Worm (Caenorhabditis elegans): ENCODE results near the gene sdz-20.

The sdz-20 gene

DNA sequence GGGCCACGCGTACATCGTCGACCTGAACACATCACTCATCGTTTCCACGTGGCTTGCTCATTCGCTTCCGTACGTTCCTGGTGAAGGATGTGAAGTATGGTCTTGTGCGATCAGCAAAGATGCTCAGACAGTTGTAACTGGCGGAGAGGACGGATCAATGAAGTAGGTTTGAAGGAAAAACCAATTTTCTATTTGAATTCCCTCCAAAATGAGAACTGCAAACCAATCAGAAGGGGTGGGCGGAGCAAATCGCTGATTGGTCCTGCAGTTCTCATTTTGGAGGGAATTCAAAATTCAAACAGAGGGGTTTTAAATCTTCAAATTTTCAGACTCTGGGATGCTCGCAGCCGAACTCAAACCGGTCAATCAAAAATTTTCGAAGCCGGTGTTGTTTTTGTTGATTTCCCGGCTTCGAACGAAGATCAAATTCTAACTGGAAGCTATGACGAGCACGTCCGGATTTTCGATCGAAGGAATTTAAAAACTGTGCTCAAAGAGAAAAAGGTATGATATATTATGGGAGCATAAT lies 16.4 kb upstream of the sdz-20 start:
- no peak for TF ChIP-seq dao-5 (tag; optimal IDR thresholded peaks at IDR 0.05)

DNA sequence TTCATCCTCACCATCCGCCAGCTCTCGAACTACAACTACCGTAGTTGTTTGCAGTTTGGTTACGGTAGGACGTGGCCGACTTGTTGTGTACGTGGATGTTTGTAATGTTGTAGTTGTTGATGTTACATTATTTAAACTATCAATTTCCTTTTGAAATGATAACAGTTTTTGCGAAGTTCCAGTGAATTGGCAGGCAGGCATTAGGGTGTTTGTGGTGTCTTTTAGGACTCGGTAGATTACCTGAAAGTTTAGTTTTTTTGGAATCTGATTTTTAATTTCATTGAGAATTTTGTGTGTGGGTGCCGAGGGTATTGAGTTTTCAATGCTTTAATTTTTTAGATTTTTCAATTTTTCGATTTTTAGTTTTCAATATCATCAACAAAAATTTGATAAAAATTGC lies 11.3 kb upstream of the sdz-20 start, which contains the start of gene F53A2.11:
TSS of gene F53A2.11 (minus strand) at position 101 of the 400 bp plus-strand sequence.
- TF ChIP-seq him-1 (tag; optimal IDR thresholded peaks at IDR 0.05), result no peak
- TF ChIP-seq W03F9.2 (tag; optimal IDR thresholded peaks at IDR 0.05), result no peak
- no peak for TF ChIP-seq dao-5 (tag; optimal IDR thresholded peaks at IDR 0.05)

DNA sequence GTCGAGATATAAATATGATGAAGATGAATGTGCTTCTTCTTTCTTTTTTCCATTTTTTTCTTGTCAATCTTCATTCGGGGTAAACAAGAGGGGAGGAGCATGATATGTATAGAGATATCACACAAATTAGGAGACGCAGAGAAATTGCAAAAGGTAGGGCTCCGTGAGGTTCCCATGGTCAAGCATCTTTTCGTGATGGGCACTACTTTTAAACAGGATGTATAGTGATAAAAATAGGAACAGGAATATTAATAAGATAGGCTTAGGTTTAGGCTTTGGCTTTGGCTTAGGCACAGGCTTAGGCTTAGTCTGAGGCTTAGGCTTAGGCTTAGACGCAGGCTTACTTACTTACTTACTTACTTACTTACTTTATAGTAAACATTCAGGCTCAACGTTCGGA lies 9.1 kb upstream of the sdz-20 start, which contains the start of gene F53A2.1:
TSS of gene F53A2.1 (minus strand) at position 101 of the 400 bp plus-strand sequence.
- no peak for TF ChIP-seq dao-5 (tag; optimal IDR thresholded peaks at IDR 0.05)
- no peak for TF ChIP-seq W03F9.2 (tag; optimal IDR thresholded peaks at IDR 0.05)
- no peak for TF ChIP-seq him-1 (tag; optimal IDR thresholded peaks at IDR 0.05)

DNA sequence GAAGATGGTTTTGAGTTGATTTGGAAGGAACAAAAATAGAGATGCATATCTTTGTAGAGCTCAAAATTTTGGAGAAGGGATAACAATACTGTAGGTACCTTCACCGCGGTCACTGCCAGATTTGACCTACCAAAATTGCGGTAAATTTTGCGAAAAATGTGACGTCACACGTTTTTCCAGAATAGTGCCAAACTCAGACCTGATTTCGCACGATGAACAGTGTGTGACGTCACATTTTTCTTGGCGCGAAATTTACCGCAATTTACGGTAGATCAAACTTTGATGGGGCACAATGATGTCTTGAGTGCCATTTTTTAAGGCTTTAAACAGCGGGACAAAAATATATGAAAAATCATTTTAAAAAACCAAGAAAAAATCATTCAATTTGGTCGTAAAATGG lies 4.9 kb upstream of the sdz-20 start:
- TF ChIP-seq him-1 (tag; optimal IDR thresholded peaks at IDR 0.05) (no peak), dao-5 (tag; optimal IDR thresholded peaks at IDR 0.05) (no peak), W03F9.2 (tag; optimal IDR thresholded peaks at IDR 0.05) (no peak)

DNA sequence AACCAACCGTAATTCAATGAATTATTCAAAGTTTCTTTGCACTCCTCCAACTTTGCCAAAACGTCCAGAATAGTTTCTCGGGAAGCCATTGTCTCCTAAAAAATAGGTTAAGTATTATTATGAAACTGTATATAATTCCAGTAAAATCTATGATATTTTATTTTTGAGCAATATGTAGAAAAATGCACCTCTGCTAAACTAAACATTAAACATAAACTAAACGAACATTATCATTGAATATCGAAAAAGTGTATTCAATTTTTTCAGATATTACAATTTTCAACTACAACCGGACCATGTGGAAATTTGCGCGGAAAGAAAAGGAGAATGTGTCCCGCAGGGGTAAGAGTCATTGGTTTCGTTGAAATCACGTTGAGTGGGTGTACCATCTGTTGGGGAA lies 5.8 kb downstream of the sdz-20 start, which contains the start of gene F53A2.3:
TSS of gene F53A2.3 (minus strand) at position 101 of the 400 bp plus-strand sequence.
- no peak for TF ChIP-seq W03F9.2 (tag; optimal IDR thresholded peaks at IDR 0.05)
- TF ChIP-seq him-1 (tag; optimal IDR thresholded peaks at IDR 0.05), result no peak
- TF ChIP-seq dao-5 (tag; optimal IDR thresholded peaks at IDR 0.05), result no peak

DNA sequence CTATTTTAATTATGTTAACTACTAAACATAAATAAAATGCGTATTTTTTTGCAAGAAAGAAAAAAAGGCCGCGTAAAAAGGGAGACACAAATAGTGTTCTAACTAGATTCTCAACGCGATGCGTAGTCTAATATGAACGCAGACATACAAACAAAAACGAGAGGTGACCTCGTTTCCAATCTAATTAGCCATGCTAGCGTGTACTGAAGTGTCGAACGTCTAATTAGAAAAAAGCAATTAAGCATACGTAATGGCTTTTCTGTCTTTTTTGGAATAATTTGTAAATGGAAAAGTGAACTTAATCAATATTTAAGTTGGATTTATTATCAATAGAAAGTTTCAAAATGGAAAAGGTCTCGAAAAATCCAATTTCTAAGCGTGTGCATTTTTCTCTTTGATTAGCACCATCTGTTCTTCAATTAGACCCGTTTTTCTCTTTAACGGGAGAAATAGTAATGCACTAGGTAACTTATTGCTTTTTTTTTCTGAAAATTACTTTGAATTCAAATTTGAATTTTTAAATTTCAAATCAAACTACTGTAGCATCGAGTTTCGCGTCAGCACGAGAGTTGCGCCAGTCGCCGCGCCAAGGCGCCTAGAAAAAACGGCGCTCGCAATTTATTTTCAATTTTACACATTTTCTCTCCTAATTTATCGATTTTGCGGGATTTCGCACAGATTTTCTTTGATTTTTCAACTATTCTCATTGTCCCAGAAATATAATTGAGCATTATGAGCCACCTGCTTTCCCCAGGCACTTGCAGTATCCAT lies 6.8 kb downstream of the sdz-20 start:
- TF ChIP-seq W03F9.2 (tag; optimal IDR thresholded peaks at IDR 0.05) (peak; percentile 25), him-1 (tag; optimal IDR thresholded peaks at IDR 0.05) (no peak)

DNA sequence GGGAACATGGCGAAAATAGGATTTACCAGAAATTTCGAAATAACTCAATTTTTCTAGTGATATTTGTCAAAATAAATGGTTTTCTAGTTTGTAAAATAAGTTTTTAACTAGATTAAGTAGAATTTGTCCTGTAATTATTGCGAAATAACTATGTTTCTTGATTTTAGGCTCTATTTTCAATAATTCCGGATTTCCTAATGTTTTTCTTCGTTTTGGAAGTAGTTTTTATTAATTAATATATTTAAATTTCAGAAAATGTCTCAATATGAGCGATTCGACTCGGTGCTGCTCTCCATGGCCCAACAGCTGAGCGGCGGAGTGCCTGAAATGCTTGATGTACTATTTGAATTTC lies 7.4 kb downstream of the sdz-20 start, which contains the start of gene nud-1:
TSS of gene nud-1 (plus strand) at position 253 of the 352 bp plus-strand sequence.
- TF ChIP-seq dao-5 (tag; optimal IDR thresholded peaks at IDR 0.05), result no peak
- TF ChIP-seq him-1 (tag; optimal IDR thresholded peaks at IDR 0.05), result no peak
- TF ChIP-seq W03F9.2 (tag; optimal IDR thresholded peaks at IDR 0.05), result no peak

DNA sequence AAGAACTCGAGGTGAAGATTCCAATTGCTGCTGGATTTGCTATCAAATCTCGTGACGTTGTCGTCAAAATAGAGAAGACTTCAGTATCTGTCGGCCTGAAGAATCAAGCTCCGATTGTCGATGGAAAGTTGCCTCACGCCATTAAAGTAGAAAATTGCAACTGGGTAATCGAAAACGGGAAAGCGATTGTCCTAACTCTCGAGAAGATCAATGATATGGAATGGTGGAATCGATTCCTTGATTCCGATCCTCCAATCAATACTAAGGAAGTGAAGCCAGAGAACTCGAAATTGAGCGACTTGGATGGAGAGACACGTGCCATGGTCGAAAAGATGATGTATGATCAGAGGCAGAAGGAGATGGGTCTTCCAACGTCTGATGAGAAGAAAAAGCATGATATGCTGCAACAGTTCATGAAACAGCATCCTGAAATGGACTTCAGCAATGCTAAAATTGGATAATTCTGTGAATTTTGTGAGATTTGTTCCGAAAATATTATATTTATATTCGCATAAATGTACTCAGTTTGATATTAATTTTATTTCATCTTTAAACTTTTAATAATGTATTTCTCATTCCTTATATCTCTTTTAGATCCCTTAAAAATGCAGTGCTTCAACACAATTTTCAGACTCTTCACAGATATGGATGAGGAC lies 8.4 kb downstream of the sdz-20 start, which contains the start of gene dro-1:
TSS of gene dro-1 (plus strand) at position 606 of the 656 bp plus-strand sequence.
- TF ChIP-seq dao-5 (tag; optimal IDR thresholded peaks at IDR 0.05) (no peak), him-1 (tag; optimal IDR thresholded peaks at IDR 0.05) (no peak), W03F9.2 (tag; optimal IDR thresholded peaks at IDR 0.05) (no peak)

DNA sequence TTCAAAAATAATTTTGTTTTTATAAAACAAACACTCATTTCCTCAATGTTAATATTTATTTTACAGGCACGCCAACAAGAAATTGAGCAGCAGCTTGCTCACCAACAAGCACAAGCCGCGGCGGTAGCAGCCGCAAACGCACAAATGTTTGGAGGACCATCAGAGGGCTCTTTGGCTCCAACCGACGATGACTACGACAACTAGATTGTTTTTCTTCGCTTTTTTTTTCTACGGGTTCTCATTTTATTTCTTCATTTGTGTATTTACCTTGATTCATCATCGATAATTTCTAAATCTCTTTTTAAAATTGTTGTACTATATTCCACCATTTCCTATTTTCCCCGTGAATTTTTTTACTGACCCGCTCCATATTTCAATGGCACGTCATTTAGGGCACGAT lies 9.3 kb downstream of the sdz-20 start, which contains the start of gene ife-1:
TSS of gene ife-1 (plus strand) at position 301 of the 400 bp plus-strand sequence.
- TF ChIP-seq dao-5 (tag; optimal IDR thresholded peaks at IDR 0.05) (no peak), W03F9.2 (tag; optimal IDR thresholded peaks at IDR 0.05) (no peak), him-1 (tag; optimal IDR thresholded peaks at IDR 0.05) (no peak)

DNA sequence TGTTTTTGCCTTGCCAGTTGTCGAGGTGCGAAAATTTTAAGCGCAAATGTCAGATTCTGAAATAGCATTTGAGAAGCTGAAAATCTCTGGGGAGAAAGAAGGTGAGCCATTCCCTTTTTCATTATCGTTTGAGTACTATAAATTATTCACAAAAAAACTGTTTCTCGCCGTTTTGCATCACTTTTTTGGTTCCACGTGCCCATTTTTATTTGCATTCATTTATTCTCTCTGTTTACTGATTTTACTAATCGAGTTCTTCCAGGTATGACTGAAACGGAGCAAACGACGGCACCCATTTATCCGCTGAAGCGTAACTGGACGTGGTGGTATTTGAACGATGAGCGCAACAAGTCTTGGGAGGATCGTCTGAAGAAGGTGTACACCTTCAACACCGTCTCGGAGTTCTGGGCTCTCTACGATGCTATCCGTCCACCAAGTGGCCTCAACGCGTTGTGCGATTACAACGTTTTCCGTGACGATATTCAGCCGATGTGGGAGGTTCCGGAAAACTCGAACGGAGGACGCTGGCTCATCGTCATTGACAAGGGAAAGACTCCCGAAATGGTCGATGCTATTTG lies 9.8 kb downstream of the sdz-20 start:
- no peak for TF ChIP-seq W03F9.2 (tag; optimal IDR thresholded peaks at IDR 0.05)
- no peak for TF ChIP-seq dao-5 (tag; optimal IDR thresholded peaks at IDR 0.05)
- TF ChIP-seq him-1 (tag; optimal IDR thresholded peaks at IDR 0.05), result no peak

DNA sequence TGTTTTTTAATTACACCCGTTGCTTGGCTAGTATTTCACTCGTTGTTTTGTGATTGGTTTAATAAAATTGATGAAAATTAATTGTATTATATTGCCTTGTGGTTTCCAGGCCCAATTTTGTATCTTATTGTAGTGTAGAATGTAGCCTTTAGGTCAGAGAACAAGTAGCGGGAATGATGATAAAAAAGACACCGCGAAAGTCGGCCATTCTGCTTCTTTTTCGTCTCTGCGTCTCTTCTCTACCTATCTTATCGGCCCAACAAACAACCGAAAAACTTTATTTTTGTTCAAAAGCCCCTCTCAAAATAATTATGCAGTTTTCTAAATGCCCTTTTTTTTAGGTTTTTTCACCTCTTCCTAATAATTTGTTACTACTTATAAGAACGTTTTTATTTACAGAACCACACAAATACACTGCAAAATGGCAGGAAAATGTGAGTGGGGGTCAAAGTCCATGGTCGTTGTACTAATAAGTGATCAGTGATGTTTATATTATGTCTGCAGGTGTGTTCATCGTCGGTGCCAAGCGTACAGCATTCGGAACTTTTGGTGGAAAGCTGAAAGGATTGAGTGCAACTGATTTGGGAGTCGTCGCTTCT lies 10.8 kb downstream of the sdz-20 start, which contains the start of gene acaa-2:
TSS of gene acaa-2 (plus strand) at position 400 of the 599 bp plus-strand sequence.
- TF ChIP-seq W03F9.2 (tag; optimal IDR thresholded peaks at IDR 0.05) (peak; percentile 10), dao-5 (tag; optimal IDR thresholded peaks at IDR 0.05) (peak; percentile 27), him-1 (tag; optimal IDR thresholded peaks at IDR 0.05) (no peak)

DNA sequence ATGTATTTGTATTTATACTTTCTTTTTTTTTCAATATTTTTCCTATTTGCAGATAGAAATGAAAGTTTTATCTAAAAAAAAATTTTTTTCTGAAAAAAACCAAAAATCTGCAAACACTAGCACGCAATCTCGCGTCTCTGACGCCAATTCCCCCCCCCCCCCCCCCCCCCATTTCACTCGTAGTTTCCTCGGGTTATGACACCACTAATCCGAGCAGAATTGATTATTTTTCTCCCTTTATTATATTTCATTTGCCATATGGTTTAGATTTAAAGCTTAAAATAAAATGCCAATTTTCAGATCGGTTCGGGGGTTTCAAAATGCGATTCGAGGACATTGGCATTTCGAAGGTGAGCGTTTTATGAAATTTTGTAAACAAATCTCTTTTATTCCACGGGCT lies 12.9 kb downstream of the sdz-20 start, which contains the start of gene mtm-6:
TSS of gene mtm-6 (plus strand) at position 301 of the 400 bp plus-strand sequence.
- no peak for TF ChIP-seq W03F9.2 (tag; optimal IDR thresholded peaks at IDR 0.05)
- TF ChIP-seq him-1 (tag; optimal IDR thresholded peaks at IDR 0.05), result no peak
- TF ChIP-seq dao-5 (tag; optimal IDR thresholded peaks at IDR 0.05), result no peak

DNA sequence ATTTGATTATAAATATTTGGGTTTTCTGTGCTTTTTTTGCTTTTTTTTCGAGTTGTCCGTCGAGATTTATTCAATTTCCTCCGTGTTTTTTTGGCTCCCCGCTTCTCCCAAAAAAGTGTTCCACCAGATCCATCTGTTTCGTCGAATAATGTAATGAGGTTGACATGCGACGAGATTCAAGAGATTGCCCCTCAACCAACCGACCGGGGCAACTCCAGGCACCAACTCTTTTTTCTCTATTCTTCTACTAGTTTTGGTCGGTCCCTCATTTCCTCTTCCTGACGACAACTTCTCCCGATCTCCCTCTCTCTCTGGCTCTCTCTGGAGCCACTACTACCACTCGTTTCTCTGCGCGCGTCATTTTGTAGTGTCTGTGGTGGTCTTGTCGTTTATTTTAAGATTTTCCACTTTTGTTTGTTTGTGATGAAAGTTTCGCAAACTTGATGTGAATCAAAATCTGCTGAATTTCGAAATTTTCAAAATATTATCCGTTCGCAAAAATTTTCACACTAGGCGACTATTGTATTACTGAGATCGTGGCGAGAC lies 14.0 kb downstream of the sdz-20 start:
- no peak for TF ChIP-seq him-1 (tag; optimal IDR thresholded peaks at IDR 0.05)
- no peak for TF ChIP-seq W03F9.2 (tag; optimal IDR thresholded peaks at IDR 0.05)
- TF ChIP-seq dao-5 (tag; optimal IDR thresholded peaks at IDR 0.05), result no peak
